Fruit fly (Drosophila melanogaster) S2 (cell line): ENCODE measurements around the gene CG3386.

Experiments used
- CG8478 ChIP-seq: fragments of >200 bp; optimal IDR thresholded peaks from 2 replicates; lab custom pipeline; 2018
- CTCF ChIP-seq, 2 experiments: fragments of >200 bp; optimal IDR thresholded peaks; 2 replicates each; lab custom pipeline; 2018

DNA sequence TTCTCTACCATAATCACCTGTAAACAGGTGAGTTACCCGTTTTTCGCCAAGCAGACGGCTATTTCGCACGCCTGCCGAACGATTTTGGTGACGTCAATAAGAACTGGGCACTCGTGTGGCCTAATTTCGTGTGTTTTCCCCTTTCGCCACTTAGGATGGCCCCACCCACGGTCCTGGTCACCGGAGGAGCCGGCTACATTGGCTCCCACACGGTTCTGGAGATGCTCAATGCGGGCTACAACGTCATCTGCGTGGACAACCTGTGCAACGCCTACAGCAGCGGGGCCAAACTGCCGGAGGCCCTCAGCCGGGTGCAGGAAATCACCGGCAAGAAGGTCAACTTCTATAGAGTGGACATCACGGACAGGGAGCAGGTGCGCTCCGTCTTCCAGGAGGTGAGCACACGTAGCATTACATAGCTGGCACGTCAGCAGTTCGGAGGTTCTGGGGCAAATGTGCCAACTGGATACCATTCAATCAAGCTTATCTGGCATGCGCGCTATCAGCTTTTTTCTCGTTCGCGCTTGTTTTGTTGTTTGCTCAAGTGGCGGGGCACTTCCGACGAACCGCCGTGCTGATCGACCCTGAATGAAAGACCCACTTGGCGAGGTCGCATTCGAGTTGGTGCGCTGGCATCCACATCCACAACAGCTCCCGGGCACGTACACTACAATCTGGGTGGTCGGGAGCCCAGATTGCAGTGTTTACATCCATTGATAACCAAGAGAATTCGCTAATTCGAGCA, 33.1 kb downstream of the CG3386 start:
- no peak for TF ChIP-seq CG8478
- no peak for TF ChIP-seq CTCF (optimal IDR thresholded peaks at IDR 0.05; lab: Kevin White, UChicago)
